Fruit fly (Drosophila melanogaster): Measurements from ENCODE around the gene AdamTS-A.

The AdamTS-A gene

dm6 chr3R:15425638-15426487, 50.1 kb downstream of the AdamTS-A start (continued):
- TF ChIP-seq Dek (tag; optimal IDR thresholded peaks at IDR 0.05) = no peak
- TF ChIP-seq CG16779 (GFP tag; IDR thresholded peaks at IDR 0.05) = no peak
- no peak for TF ChIP-seq ab (GFP tag; optimal IDR thresholded peaks at IDR 0.05)
- no peak for TF ChIP-seq Atf6 (GFP tag; IDR thresholded peaks at IDR 0.05)
- no peak for TF ChIP-seq hkb (optimal IDR thresholded peaks at IDR 0.05)
- TF ChIP-seq hkb (GFP tag; IDR thresholded peaks at IDR 0.05) = no peak
- TF ChIP-seq Hr51 (GFP tag; optimal IDR thresholded peaks at IDR 0.05) = peak in 1 of 2 experiments; percentile 50
- no peak for TF ChIP-seq BtbVII (GFP tag; optimal IDR thresholded peaks at IDR 0.05)
- no peak for TF ChIP-seq slbo (GFP tag; IDR thresholded peaks at IDR 0.05)
- 0 out of 2 replicates have a peak, but pooled peaks have one; percentile 12 for TF ChIP-seq HLH3B (GFP tag; IDR thresholded peaks at IDR 0.05)
- TF ChIP-seq lov (optimal IDR thresholded peaks at IDR 0.05) = no peak
- TF ChIP-seq lov (GFP tag; IDR thresholded peaks at IDR 0.05) = no peak
- no peak for TF ChIP-seq CG3065 (GFP tag; optimal IDR thresholded peaks at IDR 0.05)
- TF ChIP-seq CG17612 (GFP tag; IDR thresholded peaks at IDR 0.05) = no peak
- no peak for TF ChIP-seq hth (optimal IDR thresholded peaks at IDR 0.05)
- TF ChIP-seq CG34376 (GFP tag; optimal IDR thresholded peaks at IDR 0.05) = no peak
- no peak for TF ChIP-seq Spps (tag; optimal IDR thresholded peaks at IDR 0.05)
- TF ChIP-seq lilli (GFP tag; optimal IDR thresholded peaks at IDR 0.05) = no peak
- no peak for TF ChIP-seq CG17802 (tag; optimal IDR thresholded peaks at IDR 0.05)
- TF ChIP-seq CG30020 (tag; optimal IDR thresholded peaks at IDR 0.05) = no peak
- no peak for TF ChIP-seq CG2202 (tag; optimal IDR thresholded peaks at IDR 0.05)
- no peak for TF ChIP-seq odd (GFP tag; optimal IDR thresholded peaks at IDR 0.05)
- no peak for TF ChIP-seq CG8281 (tag; optimal IDR thresholded peaks at IDR 0.05)
- TF ChIP-seq tin (GFP tag; optimal IDR thresholded peaks at IDR 0.05) = no peak
- no peak for TF ChIP-seq pb (GFP tag; optimal IDR thresholded peaks at IDR 0.05)
- no peak for TF ChIP-seq GATAe (GFP tag; conservative IDR thresholded peaks at IDR 0.05)
- no peak for TF ChIP-seq trem (tag; optimal IDR thresholded peaks at IDR 0.05)
- TF ChIP-seq CG18011 (GFP tag; optimal IDR thresholded peaks at IDR 0.05) = no peak
- TF ChIP-seq CG17328 (GFP tag; IDR thresholded peaks at IDR 0.05) = no peak
- TF ChIP-seq al (GFP tag; IDR thresholded peaks at IDR 0.05) = no peak
- TF ChIP-seq CG34224 (GFP tag; IDR thresholded peaks at IDR 0.05; ENCODE audit: partially characterized antibody) = no peak
- TF ChIP-seq Usf (GFP tag; optimal IDR thresholded peaks at IDR 0.05) = no peak
- no peak for TF ChIP-seq cato (GFP tag; optimal IDR thresholded peaks at IDR 0.05; ENCODE audit: borderline replicate concordance)
- TF ChIP-seq zfh1 (GFP tag; IDR thresholded peaks at IDR 0.05) = no peak
- TF ChIP-seq unpg (GFP tag; optimal IDR thresholded peaks at IDR 0.05) = peak; percentile 22
- TF ChIP-seq Abd-B (GFP tag; optimal IDR thresholded peaks at IDR 0.05) = no peak
- no peak for TF ChIP-seq Sin3A (optimal IDR thresholded peaks at IDR 0.05)
- no peak for TF ChIP-seq CG4617 (GFP tag; optimal IDR thresholded peaks at IDR 0.05; ENCODE audit: borderline replicate concordance)
- no peak for TF ChIP-seq CG17829 (tag; optimal IDR thresholded peaks at IDR 0.05)
- no peak for TF ChIP-seq zf30C (GFP tag; optimal IDR thresholded peaks at IDR 0.05)
- no peak for TF ChIP-seq CG15073 (GFP tag; optimal IDR thresholded peaks at IDR 0.05)
- TF ChIP-seq klu (GFP tag; IDR thresholded peaks at IDR 0.05) = no peak
- no peak for TF ChIP-seq CG3838 (GFP tag; optimal IDR thresholded peaks at IDR 0.05)
- no peak for TF ChIP-seq CG13894 (tag; optimal IDR thresholded peaks at IDR 0.05)
- no peak for TF ChIP-seq sima (GFP tag; optimal IDR thresholded peaks at IDR 0.05)
- TF ChIP-seq stwl (tag; optimal IDR thresholded peaks at IDR 0.05) = no peak
- no peak for TF ChIP-seq YL-1 (GFP tag; optimal IDR thresholded peaks at IDR 0.05)
- no peak for TF ChIP-seq ap (GFP tag; IDR thresholded peaks at IDR 0.05)
- peak; percentile 42 for TF ChIP-seq CG15601 (tag; optimal IDR thresholded peaks at IDR 0.05)
- TF ChIP-seq CG1529 (GFP tag; optimal IDR thresholded peaks at IDR 0.05) = no peak
- TF ChIP-seq ken (GFP tag; IDR thresholded peaks at IDR 0.05) = 0 out of 3 replicates have a peak, but pooled peaks have one; percentile 37

Data from whole organism, embryonic.